Worm (Caenorhabditis elegans): ENCODE measurements around the gene egl-1.

Gene egl-1

ce11 chrV:14468931-14469330, 36.8 kb upstream of the egl-1 start, which contains the start of gene clec-57:
Gene clec-57 (plus strand): TSS chrV:14469231.
- no peak for TF ChIP-seq flt-1 (GFP tag; IDR thresholded peaks at IDR 0.05)
- no peak for TF ChIP-seq ceh-13 (GFP tag; optimal IDR thresholded peaks at IDR 0.05)
- no peak for TF ChIP-seq ama-1 (optimal IDR thresholded peaks at IDR 0.05)
- TF ChIP-seq ets-7 (tag; optimal IDR thresholded peaks at IDR 0.05) = no peak
- no peak for TF ChIP-seq sea-1 (GFP tag; conservative IDR thresholded peaks at IDR 0.05)
- TF ChIP-seq hnd-1 (tag; optimal IDR thresholded peaks at IDR 0.05) = no peak
- TF ChIP-seq scrt-1 (GFP tag; IDR thresholded peaks at IDR 0.05) = no peak
- TF ChIP-seq F13C5.2 (tag; optimal IDR thresholded peaks at IDR 0.05) = no peak
- no peak for TF ChIP-seq hmbx-1 (tag; optimal IDR thresholded peaks at IDR 0.05)
- no peak for TF ChIP-seq tra-4 (tag; optimal IDR thresholded peaks at IDR 0.05)
- TF ChIP-seq pes-1 (GFP tag; IDR thresholded peaks at IDR 0.05) = no peak
- no peak for TF ChIP-seq ceh-36 (tag; optimal IDR thresholded peaks at IDR 0.05)

- TF ChIP-seq tra-4 (tag; optimal IDR thresholded peaks at IDR 0.05) (no peak), hmbx-1 (tag; optimal IDR thresholded peaks at IDR 0.05) (no peak), tbx-11 (GFP tag; IDR thresholded peaks at IDR 0.05) (no peak), hnd-1 (tag; optimal IDR thresholded peaks at IDR 0.05) (no peak), scrt-1 (GFP tag; IDR thresholded peaks at IDR 0.05) (no peak), tbx-37 (GFP tag; conservative IDR thresholded peaks at IDR 0.05) (no peak), ets-7 (tag; optimal IDR thresholded peaks at IDR 0.05) (no peak), ama-1 (optimal IDR thresholded peaks at IDR 0.05) (no peak), sea-1 (GFP tag; conservative IDR thresholded peaks at IDR 0.05) (no peak), ceh-13 (GFP tag; optimal IDR thresholded peaks at IDR 0.05) (no peak), F13C5.2 (tag; optimal IDR thresholded peaks at IDR 0.05) (no peak), hmg-4 (GFP tag; optimal IDR thresholded peaks at IDR 0.05) (no peak)
Measured at ce11 chrV:14468196-14468874, 36.2 kb upstream of the egl-1 start, which contains the start of gene srz-97. Gene srz-97 (minus strand): TSS chrV:14468246.

ce11 chrV:14464368-14464767, 32.2 kb upstream of the egl-1 start, which contains the start of gene F08H9.4:
Gene F08H9.4 (minus strand): TSS chrV:14464428.
- TF ChIP-seq sea-1 (GFP tag; conservative IDR thresholded peaks at IDR 0.05) = no peak
- no peak for TF ChIP-seq tbx-37 (GFP tag; conservative IDR thresholded peaks at IDR 0.05)
- no peak for TF ChIP-seq ama-1 (optimal IDR thresholded peaks at IDR 0.05)
- no peak for TF ChIP-seq B0310.2 (tag; optimal IDR thresholded peaks at IDR 0.05)
- TF ChIP-seq hmg-4 (GFP tag; optimal IDR thresholded peaks at IDR 0.05) = no peak
- no peak for TF ChIP-seq flt-1 (GFP tag; IDR thresholded peaks at IDR 0.05)
- no peak for TF ChIP-seq hnd-1 (tag; optimal IDR thresholded peaks at IDR 0.05)
- TF ChIP-seq scrt-1 (GFP tag; IDR thresholded peaks at IDR 0.05) = no peak
- no peak for TF ChIP-seq hmbx-1 (tag; optimal IDR thresholded peaks at IDR 0.05)
- TF ChIP-seq ets-7 (tag; optimal IDR thresholded peaks at IDR 0.05) = no peak
- no peak for TF ChIP-seq ceh-13 (GFP tag; optimal IDR thresholded peaks at IDR 0.05)
- no peak for TF ChIP-seq tbx-11 (GFP tag; IDR thresholded peaks at IDR 0.05)
- TF ChIP-seq F13C5.2 (tag; optimal IDR thresholded peaks at IDR 0.05) = no peak
- TF ChIP-seq aly-1 (tag; optimal IDR thresholded peaks at IDR 0.05) = no peak
- TF ChIP-seq pes-1 (GFP tag; IDR thresholded peaks at IDR 0.05) = no peak
- TF ChIP-seq ceh-36 (tag; optimal IDR thresholded peaks at IDR 0.05) = no peak
- TF ChIP-seq tra-4 (tag; optimal IDR thresholded peaks at IDR 0.05) = no peak

ce11 chrV:14463087-14463486, 30.9 kb upstream of the egl-1 start, which contains the start of gene F08H9.3:
Gene F08H9.3 (minus strand): TSS chrV:14463338.
- TF ChIP-seq hmg-4 (GFP tag; optimal IDR thresholded peaks at IDR 0.05) = peak; percentile 5

- TF ChIP-seq ceh-36 (tag; optimal IDR thresholded peaks at IDR 0.05) (no peak), hnd-1 (tag; optimal IDR thresholded peaks at IDR 0.05) (no peak), sea-1 (GFP tag; conservative IDR thresholded peaks at IDR 0.05) (no peak), flt-1 (GFP tag; IDR thresholded peaks at IDR 0.05) (no peak), B0310.2 (tag; optimal IDR thresholded peaks at IDR 0.05) (no peak), aly-1 (tag; optimal IDR thresholded peaks at IDR 0.05) (no peak), ets-7 (tag; optimal IDR thresholded peaks at IDR 0.05) (no peak), hmg-4 (GFP tag; optimal IDR thresholded peaks at IDR 0.05) (no peak), F13C5.2 (tag; optimal IDR thresholded peaks at IDR 0.05) (no peak), ama-1 (optimal IDR thresholded peaks at IDR 0.05) (no peak), tra-4 (tag; optimal IDR thresholded peaks at IDR 0.05) (no peak), tbx-37 (GFP tag; conservative IDR thresholded peaks at IDR 0.05) (no peak), ceh-13 (GFP tag; optimal IDR thresholded peaks at IDR 0.05) (no peak), pes-1 (GFP tag; IDR thresholded peaks at IDR 0.05) (no peak), hmbx-1 (tag; optimal IDR thresholded peaks at IDR 0.05) (no peak), scrt-1 (GFP tag; IDR thresholded peaks at IDR 0.05) (no peak)
Measured at ce11 chrV:14462653-14463052, 30.5 kb upstream of the egl-1 start.

ce11 chrV:14460615-14461102, 28.5 kb upstream of the egl-1 start, which contains the start of gene F08H9.2:
Gene F08H9.2 (plus strand): TSS chrV:14460665.
- TF ChIP-seq ceh-13 (GFP tag; optimal IDR thresholded peaks at IDR 0.05) (no peak), hmg-4 (GFP tag; optimal IDR thresholded peaks at IDR 0.05) (peak; percentile 20), tra-4 (tag; optimal IDR thresholded peaks at IDR 0.05) (no peak)

- no peak for TF ChIP-seq tbx-11 (GFP tag; IDR thresholded peaks at IDR 0.05)
- no peak for TF ChIP-seq tbx-37 (GFP tag; conservative IDR thresholded peaks at IDR 0.05)
- no peak for TF ChIP-seq tra-4 (tag; optimal IDR thresholded peaks at IDR 0.05)
Measured at ce11 chrV:14460122-14460521, 28.0 kb upstream of the egl-1 start.

- no peak for TF ChIP-seq ets-7 (tag; optimal IDR thresholded peaks at IDR 0.05)
- TF ChIP-seq hnd-1 (tag; optimal IDR thresholded peaks at IDR 0.05) = no peak
- TF ChIP-seq tbx-11 (GFP tag; IDR thresholded peaks at IDR 0.05) = no peak
- no peak for TF ChIP-seq hmg-4 (GFP tag; optimal IDR thresholded peaks at IDR 0.05)
- no peak for TF ChIP-seq ceh-13 (GFP tag; optimal IDR thresholded peaks at IDR 0.05)
Measured at ce11 chrV:14457070-14457469, 24.9 kb upstream of the egl-1 start, which contains the start of gene coh-3. Gene coh-3 (plus strand): TSS chrV:14457422.
